Fruit fly (Drosophila melanogaster) whole organism, embryonic: ENCODE results near the gene CG2608.
A peak's percentile ranks its signal among the peaks of the same experiment; 100 is the strongest.

Experiments
- Aef1 ChIP-seq: fragments of 200-800 bp; sonication (Bioruptor generic); IDR thresholded peaks from 3 replicates; pipeline ENCODE4 v1.3.6; 2022; ENCODE audit warnings: missing biosample characterization, missing genetic modification characterization
- Antp ChIP-seq: fragments of 200-800 bp; sonication (Bioruptor generic); optimal IDR thresholded peaks from 3 replicates; lab custom pipeline; 2016; ENCODE audit warnings: missing biosample characterization, missing genetic modification characterization
- CG10209 ChIP-seq: fragments of 200-800 bp; sonication (Bioruptor generic); optimal IDR thresholded peaks from 3 replicates; lab custom pipeline; 2017; ENCODE audit warnings: missing biosample characterization, mild to moderate bottlenecking, missing genetic modification characterization, missing genetic modification reagents
- CG10431 ChIP-seq: fragments of 200-800 bp; sonication (Bioruptor generic); optimal IDR thresholded peaks from 3 replicates; lab custom pipeline; 2018; ENCODE audit warnings: missing biosample characterization, mild to moderate bottlenecking, missing genetic modification characterization
- CG10979 ChIP-seq: fragments of 200-800 bp; sonication (Bioruptor generic); optimal IDR thresholded peaks from 2 replicates; lab custom pipeline; 2018; ENCODE audit warnings: missing biosample characterization, mild to moderate bottlenecking, missing genetic modification characterization, moderate library complexity
- CG12659 ChIP-seq: fragments of 200-800 bp; sonication (Bioruptor generic); optimal IDR thresholded peaks from 3 replicates; lab custom pipeline; 2017; ENCODE audit warnings: mild to moderate bottlenecking, missing biosample characterization, missing genetic modification reagents, missing genetic modification characterization
- CG14667 ChIP-seq: fragments of 200-800 bp; sonication (Bioruptor generic); IDR thresholded peaks from 2 replicates; pipeline ENCODE4 v1.3.6; 2022; ENCODE audit warnings: missing biosample characterization, missing genetic modification characterization
- CG15073 ChIP-seq: fragments of 200-800 bp; sonication (Bioruptor generic); optimal IDR thresholded peaks from 2 replicates; lab custom pipeline; 2016; ENCODE audit warnings: missing biosample characterization, missing genetic modification characterization
- CG1529 ChIP-seq: fragments of 200-800 bp; sonication (Bioruptor generic); optimal IDR thresholded peaks from 3 replicates; lab custom pipeline; 2018; ENCODE audit warnings: missing biosample characterization, missing genetic modification characterization
- CG15601 ChIP-seq: fragments of 200-800 bp; sonication (Bioruptor generic); optimal IDR thresholded peaks from 3 replicates; lab custom pipeline; 2019; ENCODE audit warnings: missing biosample characterization, mild to moderate bottlenecking, missing genetic modification characterization, moderate library complexity
- CG1603 ChIP-seq: fragments of 200-800 bp; sonication (Bioruptor generic); optimal IDR thresholded peaks from 2 replicates; lab custom pipeline; 2019; ENCODE audit warnings: missing biosample characterization, mild to moderate bottlenecking, missing genetic modification characterization, moderate library complexity
- CG17361 ChIP-seq: fragments of 200-800 bp; sonication (Bioruptor generic); IDR thresholded peaks from 3 replicates; pipeline ENCODE4 v1.3.6; 2022; ENCODE audit warnings: missing biosample characterization, missing genetic modification characterization
- CG31441 ChIP-seq: fragments of 200-800 bp; sonication (Bioruptor generic); IDR thresholded peaks from 2 replicates; pipeline ENCODE4 v1.3.6; 2022; ENCODE audit warnings: missing biosample characterization, missing genetic modification characterization
- CG32532 ChIP-seq: fragments of 200-800 bp; sonication (Bioruptor generic); IDR thresholded peaks from 2 replicates; pipeline ENCODE4 v1.3.6; 2022; ENCODE audit warnings: missing biosample characterization, missing genetic modification characterization
- CG4424 ChIP-seq: fragments of 200-800 bp; sonication (Bioruptor generic); optimal IDR thresholded peaks from 3 replicates; lab custom pipeline; 2016; ENCODE audit warnings: missing biosample characterization, missing genetic modification characterization
- CG4617 ChIP-seq: fragments of 200-800 bp; sonication (Bioruptor generic); optimal IDR thresholded peaks from 3 replicates; lab custom pipeline; 2016; ENCODE audit warnings: missing biosample characterization, missing genetic modification characterization, borderline replicate concordance
- CG4730 ChIP-seq: fragments of 200-800 bp; sonication (Bioruptor generic); IDR thresholded peaks from 2 replicates; pipeline ENCODE4 v1.3.6; 2022; ENCODE audit warnings: missing biosample characterization, missing genetic modification characterization
- CG6791 ChIP-seq: fragments of 200-800 bp; sonication (Bioruptor generic); IDR thresholded peaks from 3 replicates; pipeline ENCODE4 v1.3.6; 2022; ENCODE audit warnings: missing biosample characterization, missing genetic modification characterization; ENCODE audit not compliant: partially characterized antibody
- CG6854 ChIP-seq: fragments of 200-800 bp; sonication (Bioruptor generic); optimal IDR thresholded peaks from 3 replicates; lab custom pipeline; 2017; ENCODE audit warnings: missing biosample characterization, mild to moderate bottlenecking, missing genetic modification characterization
- CG7928 ChIP-seq: fragments of 200-800 bp; sonication (Bioruptor generic); optimal IDR thresholded peaks from 2 replicates; lab custom pipeline; 2017; ENCODE audit warnings: missing biosample characterization, mild to moderate bottlenecking, missing genetic modification characterization
- CG8924 ChIP-seq: fragments of 200-800 bp; optimal IDR thresholded peaks from 3 replicates; lab custom pipeline; 2019; ENCODE audit warnings: missing biosample characterization, mild to moderate bottlenecking, missing genetic modification characterization, moderate library complexity
- CG9437 ChIP-seq: fragments of 200-800 bp; sonication (Bioruptor generic); optimal IDR thresholded peaks from 2 replicates; lab custom pipeline; 2018; ENCODE audit warnings: missing biosample characterization, mild to moderate bottlenecking, missing genetic modification characterization
- CG9932 ChIP-seq: fragments of 200-800 bp; sonication (Bioruptor generic); IDR thresholded peaks from 2 replicates; pipeline ENCODE4 v1.3.6; 2022; ENCODE audit warnings: missing biosample characterization, missing genetic modification characterization
- Camta ChIP-seq: fragments of 200-800 bp; sonication (Bioruptor generic); optimal IDR thresholded peaks from 2 replicates; lab custom pipeline; 2016; ENCODE audit warnings: missing biosample characterization, missing genetic modification characterization
- CoRest ChIP-seq: fragments of 200-800 bp; sonication (Bioruptor generic); optimal IDR thresholded peaks from 3 replicates; lab custom pipeline; 2018; ENCODE audit warnings: missing biosample characterization, mild to moderate bottlenecking, missing genetic modification characterization, moderate library complexity
- Dek ChIP-seq: fragments of 200-800 bp; sonication (Bioruptor generic); optimal IDR thresholded peaks from 3 replicates; lab custom pipeline; 2019; ENCODE audit warnings: missing biosample characterization, mild to moderate bottlenecking, missing genetic modification characterization, moderate library complexity
- GATAe ChIP-seq: fragments of 200-800 bp; sonication (Bioruptor generic); conservative IDR thresholded peaks from 2 replicates; pipeline ENCODE4 v1.3.6; 2022; ENCODE audit warnings: missing biosample characterization, missing genetic modification characterization
- Hmr ChIP-seq: fragments of 200-800 bp; sonication (Bioruptor generic); optimal IDR thresholded peaks from 3 replicates; lab custom pipeline; 2017; ENCODE audit warnings: mild to moderate bottlenecking, missing biosample characterization, missing genetic modification reagents, missing genetic modification characterization
- Hr78 ChIP-seq, 2 experiments: fragments of 200-800 bp in 1 of 2; fragments of >200 bp in 1 of 2; sonication (Bioruptor generic) in 1 of 2; optimal IDR thresholded peaks; 2 replicates each; lab custom pipeline; 2017 to 2019; ENCODE audit warnings: missing biosample characterization in 2 of 2, missing genetic modification characterization in 2 of 2, mild to moderate bottlenecking in 1 of 2, moderate library complexity in 1 of 2
- Lpt ChIP-seq: fragments of >200 bp; optimal IDR thresholded peaks from 2 replicates; lab custom pipeline; 2018; ENCODE audit warnings: missing biosample characterization, missing genetic modification characterization
- Oaz ChIP-seq: fragments of 200-800 bp; sonication (Bioruptor generic); IDR thresholded peaks from 2 replicates; pipeline ENCODE4 v1.3.6; 2022; ENCODE audit warnings: missing biosample characterization, missing genetic modification characterization
- Rfx ChIP-seq: fragments of 200-800 bp; sonication (Bioruptor generic); IDR thresholded peaks from 2 replicates; pipeline ENCODE4 v1.3.6; 2022; ENCODE audit warnings: missing biosample characterization, missing genetic modification characterization
- Rx ChIP-seq: fragments of 200-800 bp; sonication (Bioruptor generic); IDR thresholded peaks from 2 replicates; pipeline ENCODE4 v1.3.6; 2022; ENCODE audit warnings: missing biosample characterization, missing genetic modification characterization
- Stat92E ChIP-seq, 3 experiments: fragments of >200 bp in 2 of 3; fragments of 200-800 bp in 1 of 3; sonication (Bioruptor generic) in 1 of 3; optimal IDR thresholded peaks; 2 replicates each; lab custom pipeline; 2017 to 2019; ENCODE audit warnings: missing biosample characterization in 3 of 3, missing genetic modification characterization in 3 of 3, mild to moderate bottlenecking in 1 of 3, moderate library complexity in 1 of 3
- amos ChIP-seq: fragments of 200-800 bp; sonication (Bioruptor generic); IDR thresholded peaks from 2 replicates; pipeline ENCODE4 v1.3.6; 2022; ENCODE audit warnings: missing biosample characterization, missing genetic modification characterization; ENCODE audit not compliant: partially characterized antibody
- ara ChIP-seq: fragments of 200-800 bp; sonication (Bioruptor generic); IDR thresholded peaks from 2 replicates; pipeline ENCODE4 v1.3.6; 2022; ENCODE audit warnings: missing biosample characterization, missing genetic modification characterization
- bsh ChIP-seq, 2 experiments: fragments of 200-800 bp; sonication (Bioruptor generic); optimal IDR thresholded peaks; 2 replicates each; lab custom pipeline; 2017 to 2018; ENCODE audit warnings: mild to moderate bottlenecking in 2 of 2, missing biosample characterization in 2 of 2, missing genetic modification characterization in 2 of 2, moderate library complexity in 1 of 2
- chif ChIP-seq, 2 experiments: fragments of 200-800 bp; sonication (Bioruptor generic); optimal IDR thresholded peaks; 3 replicates each; lab custom pipeline; 2016; ENCODE audit warnings: missing biosample characterization in 2 of 2, missing genetic modification characterization in 2 of 2
- cwo ChIP-seq: fragments of 200-800 bp; sonication (Bioruptor generic); optimal IDR thresholded peaks from 3 replicates; lab custom pipeline; 2017; ENCODE audit warnings: missing biosample characterization, missing genetic modification characterization, mild to moderate bottlenecking, moderate library complexity, missing genetic modification reagents
- dmrt11E ChIP-seq: fragments of 200-800 bp; sonication (Bioruptor generic); optimal IDR thresholded peaks from 3 replicates; lab custom pipeline; 2018; ENCODE audit warnings: missing biosample characterization, mild to moderate bottlenecking, missing genetic modification characterization, moderate library complexity
- hb ChIP-seq: fragments of 200-800 bp; sonication (Bioruptor generic); IDR thresholded peaks from 3 replicates; pipeline ENCODE4 v1.3.6; 2022; ENCODE audit warnings: missing biosample characterization, missing genetic modification characterization; ENCODE audit not compliant: partially characterized antibody
- hth ChIP-seq: fragments of >200 bp; optimal IDR thresholded peaks from 2 replicates; lab custom pipeline; 2017; ENCODE audit warnings: inconsistent platforms
- jigr1 ChIP-seq: fragments of 200-800 bp; sonication (Bioruptor generic); IDR thresholded peaks from 3 replicates; pipeline ENCODE4 v1.3.6; 2022; ENCODE audit warnings: missing biosample characterization, missing genetic modification characterization
- org-1 ChIP-seq: fragments of 200-800 bp; sonication (Bioruptor generic); optimal IDR thresholded peaks from 2 replicates; lab custom pipeline; 2017; ENCODE audit warnings: missing biosample characterization, missing genetic modification characterization
- prd ChIP-seq, 3 experiments: fragments of >200 bp in 2 of 3; fragments of 200-800 bp in 1 of 3; sonication (Bioruptor generic) in 1 of 3; optimal IDR thresholded peaks in 2 of 3; IDR thresholded peaks in 1 of 3; 2 replicates in 2 of 3; 3 replicates in 1 of 3; pipeline versions ENCODE4 v1.3.6 to Lab custom; 2017 to 2022; ENCODE audit warnings: missing biosample characterization in 1 of 3, missing genetic modification characterization in 1 of 3
- tgo ChIP-seq: fragments of 200-800 bp; sonication (Bioruptor generic); IDR thresholded peaks from 3 replicates; pipeline ENCODE4 v1.3.6; 2022; ENCODE audit warnings: missing biosample characterization, missing genetic modification characterization
- tio ChIP-seq: fragments of 200-800 bp; sonication (Bioruptor generic); optimal IDR thresholded peaks from 2 replicates; lab custom pipeline; 2017; ENCODE audit warnings: missing biosample characterization, missing genetic modification characterization, inconsistent platforms
- ttk ChIP-seq: fragments of 200-800 bp; sonication (Bioruptor generic); IDR thresholded peaks from 2 replicates; pipeline ENCODE4 v2.1.2; 2022; ENCODE audit warnings: missing biosample characterization, missing genetic modification characterization
- zfh2 ChIP-seq: fragments of 200-800 bp; sonication (Bioruptor generic); optimal IDR thresholded peaks from 2 replicates; lab custom pipeline; 2016; ENCODE audit warnings: missing biosample characterization, missing genetic modification characterization

Gene CG2608

DNA sequence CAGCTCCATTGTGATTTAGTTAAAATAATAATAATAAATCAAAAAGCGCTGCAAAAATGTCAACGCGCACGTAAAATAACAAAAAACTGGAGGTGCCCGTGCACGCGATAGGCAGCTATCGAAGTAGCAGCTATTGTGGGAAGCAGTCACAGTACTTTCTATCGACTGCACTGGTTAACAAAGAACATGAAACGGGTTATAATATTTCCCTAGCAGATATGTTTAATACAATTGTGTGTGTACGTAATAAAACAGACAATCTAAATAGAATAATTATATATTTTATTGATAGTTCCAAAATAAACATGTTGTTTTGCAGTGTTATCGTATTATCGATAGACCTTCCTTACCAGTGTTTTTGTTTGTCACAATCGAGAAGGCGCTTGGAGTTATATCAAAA, 30.3 kb downstream of the CG2608 start, which contains the start of the genes CG31678 and IKKepsilon (continued):
- TF ChIP-seq CG6854 (GFP tag; lab: Kevin White, UChicago) = no peak
- TF ChIP-seq CG31441 (GFP tag; lab: Robert Waterston, UW) = peak; percentile 86
- TF ChIP-seq Hr78 (GFP tag; optimal IDR thresholded peaks at IDR 0.05; lab: Kevin White, UChicago) = no peak
- peak; percentile 52 for TF ChIP-seq CG4424 (GFP tag; lab: Kevin White, UChicago)
- no peak for TF ChIP-seq CG15601 (tag; lab: Kevin White, UChicago)
- TF ChIP-seq ara (GFP tag; lab: Robert Waterston, UW) = no peak
- peak; percentile 91 for TF ChIP-seq amos (GFP tag; lab: Robert Waterston, UW)
- no peak for TF ChIP-seq CG15073 (GFP tag; lab: Kevin White, UChicago)
- no peak for TF ChIP-seq Rx (GFP tag; lab: Robert Waterston, UW)
- no peak for TF ChIP-seq GATAe (GFP tag; lab: Robert Waterston, UW)
- no peak for TF ChIP-seq Stat92E (GFP tag; optimal IDR thresholded peaks at IDR 0.05; lab: Kevin White, UChicago)
- TF ChIP-seq CG17361 = no peak; the same call in 2 of the 3 replicates
- no peak for TF ChIP-seq CG7928 (GFP tag; lab: Kevin White, UChicago)
- TF ChIP-seq cwo = no peak
- no peak for TF ChIP-seq Dek
- TF ChIP-seq CG1529 (GFP tag; lab: Kevin White, UChicago) = no peak
- no peak for TF ChIP-seq CG10431
- no peak for TF ChIP-seq Oaz (GFP tag; lab: Robert Waterston, UW)
- TF ChIP-seq Antp (GFP tag; lab: Kevin White, UChicago) = no peak

DNA sequence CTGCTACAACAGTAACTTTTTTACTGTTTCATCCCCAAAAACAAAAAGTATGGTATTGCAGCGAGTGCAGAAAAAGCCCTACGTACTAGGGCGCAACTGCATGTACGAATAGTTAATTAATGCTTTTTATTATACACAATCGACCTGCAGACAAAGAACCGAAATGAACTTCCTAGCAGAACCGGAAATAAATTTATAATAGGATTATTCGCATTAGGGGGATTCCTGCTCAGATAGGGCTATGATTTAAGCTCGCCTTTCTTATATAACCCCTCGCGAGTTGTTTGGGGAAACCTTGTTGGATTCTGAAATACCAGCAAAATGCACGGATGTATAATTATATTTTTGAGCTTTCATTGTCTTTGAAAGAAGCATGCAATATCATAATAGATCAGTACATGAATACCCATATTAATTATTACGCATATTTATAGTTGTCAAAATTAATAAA, 36.1 kb downstream of the CG2608 start, which contains the start of gene Cen:
Gene Cen, minus strand, starts transcription at position 199 of the 451 bp plus-strand sequence.
- TF ChIP-seq Rfx (GFP tag; lab: Robert Waterston, UW) (peak; percentile 60), CG12659 (GFP tag; lab: Kevin White, UChicago) (peak; percentile 47), CG9437 (GFP tag; lab: Kevin White, UChicago) (peak; percentile 36), org-1 (no peak), CG14667 (no peak), tgo (0 out of 3 replicates have a peak, but pooled peaks have one; percentile 34), Lpt (GFP tag; lab: Kevin White, UChicago) (no peak), hb (GFP tag; lab: Robert Waterston, UW) (no peak), Hmr (GFP tag; lab: Kevin White, UChicago) (peak; percentile 43), CG6791 (GFP tag; lab: Robert Waterston, UW) (no peak), CG32532 (GFP tag; lab: Robert Waterston, UW) (peak; percentile 31; the same call in 1 of the 2 replicates), Camta (GFP tag; lab: Kevin White, UChicago) (peak; percentile 48), CG10979 (tag; lab: Kevin White, UChicago) (no peak), CG8924 (no peak), CG4617 (GFP tag; lab: Kevin White, UChicago) (no peak), prd (optimal IDR thresholded peaks at IDR 0.05; lab: Kevin White, UChicago) (no peak), prd (GFP tag; IDR thresholded peaks at IDR 0.05; lab: Robert Waterston, UW) (0 out of 3 replicates have a peak, but pooled peaks have one; percentile 21), zfh2 (GFP tag; lab: Kevin White, UChicago) (peak; percentile 41), dmrt11E (tag; lab: Kevin White, UChicago) (peak; percentile 40), CG9932 (GFP tag; lab: Robert Waterston, UW) (peak; percentile 51; the same call in 1 of the 2 replicates), ttk (GFP tag; lab: Robert Waterston, UW) (peak; percentile 32; the same call in 1 of the 2 replicates), CG10209 (GFP tag; lab: Kevin White, UChicago) (peak; percentile 18), tio (peak; percentile 46), jigr1 (GFP tag; lab: Robert Waterston, UW) (no peak), hth (no peak), Aef1 (GFP tag; lab: Robert Waterston, UW) (peak; percentile 45; the same call in 1 of the 3 replicates), CG4730 (no peak), CG1603 (tag; lab: Kevin White, UChicago) (peak; percentile 75), chif (GFP tag; optimal IDR thresholded peaks at IDR 0.05; lab: Kevin White, UChicago) (peak in 1 of 2 experiments; percentile 7), CoRest (peak; percentile 48), bsh (GFP tag; optimal IDR thresholded peaks at IDR 0.05; lab: Kevin White, UChicago) (peak in 1 of 2 experiments; percentile 10)
